Fruit fly (Drosophila melanogaster): ENCODE results near the gene gudu.

The gudu gene

dm6 chr2L:7396962-7397361 is 8.7 kb downstream of the gudu start (continued):
- TF ChIP-seq toy (GFP tag; IDR thresholded peaks at IDR 0.05): 0 out of 2 replicates have a peak, but pooled peaks have one; percentile 45
- peak; percentile 87 for TF ChIP-seq Med (GFP tag)
- TF ChIP-seq CG7372 (GFP tag; IDR thresholded peaks at IDR 0.05): peak; percentile 64
- TF ChIP-seq CG12391 (tag; optimal IDR thresholded peaks at IDR 0.05): peak; percentile 64
- no peak for TF ChIP-seq CG17186 (GFP tag; optimal IDR thresholded peaks at IDR 0.05)
- 0 out of 2 replicates have a peak, but pooled peaks have one; percentile 38 for TF ChIP-seq ssp (GFP tag; IDR thresholded peaks at IDR 0.05)
- no peak for TF ChIP-seq Gsc (GFP tag; IDR thresholded peaks at IDR 0.05)
- no peak for TF ChIP-seq fd102C (GFP tag; optimal IDR thresholded peaks at IDR 0.05)
- TF ChIP-seq Hmr (GFP tag; optimal IDR thresholded peaks at IDR 0.05): peak; percentile 66
- no peak for TF ChIP-seq Dip2 (GFP tag; IDR thresholded peaks at IDR 0.05)
- TF ChIP-seq NC2β (GFP tag; optimal IDR thresholded peaks at IDR 0.05): peak; percentile 21
- no peak for TF ChIP-seq Elba2 (GFP tag; optimal IDR thresholded peaks at IDR 0.05)
- no peak for TF ChIP-seq chinmo (GFP tag; IDR thresholded peaks at IDR 0.05; ENCODE audit: partially characterized antibody)
- TF ChIP-seq pb (GFP tag; optimal IDR thresholded peaks at IDR 0.05): no peak
- peak; percentile 83 for TF ChIP-seq CG18599 (GFP tag; optimal IDR thresholded peaks at IDR 0.05)
- TF ChIP-seq amos (GFP tag; IDR thresholded peaks at IDR 0.05; ENCODE audit: partially characterized antibody): no peak
- no peak for TF ChIP-seq CG16779 (GFP tag; IDR thresholded peaks at IDR 0.05)
- peak; percentile 1 for TF ChIP-seq CG3995 (GFP tag; optimal IDR thresholded peaks at IDR 0.05)
- peak; percentile 38 for TF ChIP-seq CG6254 (GFP tag; optimal IDR thresholded peaks at IDR 0.05)
- TF ChIP-seq dan (GFP tag; IDR thresholded peaks at IDR 0.05): no peak
- peak; percentile 73 for TF ChIP-seq ind (GFP tag; optimal IDR thresholded peaks at IDR 0.05)
- peak; percentile 48; the same call in 1 of the 2 replicates for TF ChIP-seq ranshi (GFP tag; IDR thresholded peaks at IDR 0.05)
- peak; percentile 79 for TF ChIP-seq HLH3B (GFP tag; IDR thresholded peaks at IDR 0.05)
- TF ChIP-seq CG11560 (tag; IDR thresholded peaks at IDR 0.05): no peak
- TF ChIP-seq dm (GFP tag; optimal IDR thresholded peaks at IDR 0.05): no peak
- TF ChIP-seq Sry-β (GFP tag; optimal IDR thresholded peaks at IDR 0.05): no peak
- no peak for TF ChIP-seq CG15479 (GFP tag; optimal IDR thresholded peaks at IDR 0.05)
- no peak for TF ChIP-seq Adf1 (GFP tag; IDR thresholded peaks at IDR 0.05)
- TF ChIP-seq ro (GFP tag; IDR thresholded peaks at IDR 0.05): 0 out of 2 replicates have a peak, but pooled peaks have one; percentile 41
- no peak for TF ChIP-seq da (GFP tag; optimal IDR thresholded peaks at IDR 0.05)
- TF ChIP-seq grn (GFP tag; optimal IDR thresholded peaks at IDR 0.05): no peak
- TF ChIP-seq CG7963 (GFP tag; IDR thresholded peaks at IDR 0.05; ENCODE audit: partially characterized antibody): no peak
- TF ChIP-seq fu2 (GFP tag; optimal IDR thresholded peaks at IDR 0.05): peak; percentile 14
- peak; percentile 56 for TF ChIP-seq tap (tag; optimal IDR thresholded peaks at IDR 0.05)
- TF ChIP-seq oc (tag; optimal IDR thresholded peaks at IDR 0.05): peak; percentile 41
- peak; percentile 62 for TF ChIP-seq CG11696 (GFP tag; IDR thresholded peaks at IDR 0.05)
- TF ChIP-seq rib (GFP tag; IDR thresholded peaks at IDR 0.05): 0 out of 2 replicates have a peak, but pooled peaks have one; percentile 30
- TF ChIP-seq CG10959 (GFP tag; IDR thresholded peaks at IDR 0.05): 0 out of 2 replicates have a peak, but pooled peaks have one; percentile 22
- peak in 1 of 2 experiments; percentile 77 for TF ChIP-seq bsh (GFP tag; optimal IDR thresholded peaks at IDR 0.05)
- TF ChIP-seq CrebB (tag; optimal IDR thresholded peaks at IDR 0.05): no peak
- peak; percentile 56; the same call in 1 of the 2 replicates for TF ChIP-seq chm (GFP tag; IDR thresholded peaks at IDR 0.05)
- TF ChIP-seq Taf1 (GFP tag; IDR thresholded peaks at IDR 0.05): peak; percentile 54; the same call in 1 of the 2 replicates
- TF ChIP-seq Dek (tag; optimal IDR thresholded peaks at IDR 0.05): peak; percentile 49
- TF ChIP-seq H2.0 (GFP tag; IDR thresholded peaks at IDR 0.05): peak; percentile 75
- peak; percentile 74 for TF ChIP-seq cwo (GFP tag; optimal IDR thresholded peaks at IDR 0.05)
- peak; percentile 67 for TF ChIP-seq CG7556 (GFP tag; optimal IDR thresholded peaks at IDR 0.05)
- TF ChIP-seq CG8388 (GFP tag; optimal IDR thresholded peaks at IDR 0.05): peak; percentile 60
- no peak; the same call in 1 of the 2 replicates for TF ChIP-seq CG17328 (GFP tag; IDR thresholded peaks at IDR 0.05)
- no peak for TF ChIP-seq disco-r (GFP tag; optimal IDR thresholded peaks at IDR 0.05)
- TF ChIP-seq CG11398 (GFP tag; optimal IDR thresholded peaks at IDR 0.05): no peak
- TF ChIP-seq sim (GFP tag; IDR thresholded peaks at IDR 0.05): no peak

All from whole organism, embryonic.